Worm (Caenorhabditis elegans): ENCODE data around the gene T09D3.3.

T09D3.3 gene

DNA sequence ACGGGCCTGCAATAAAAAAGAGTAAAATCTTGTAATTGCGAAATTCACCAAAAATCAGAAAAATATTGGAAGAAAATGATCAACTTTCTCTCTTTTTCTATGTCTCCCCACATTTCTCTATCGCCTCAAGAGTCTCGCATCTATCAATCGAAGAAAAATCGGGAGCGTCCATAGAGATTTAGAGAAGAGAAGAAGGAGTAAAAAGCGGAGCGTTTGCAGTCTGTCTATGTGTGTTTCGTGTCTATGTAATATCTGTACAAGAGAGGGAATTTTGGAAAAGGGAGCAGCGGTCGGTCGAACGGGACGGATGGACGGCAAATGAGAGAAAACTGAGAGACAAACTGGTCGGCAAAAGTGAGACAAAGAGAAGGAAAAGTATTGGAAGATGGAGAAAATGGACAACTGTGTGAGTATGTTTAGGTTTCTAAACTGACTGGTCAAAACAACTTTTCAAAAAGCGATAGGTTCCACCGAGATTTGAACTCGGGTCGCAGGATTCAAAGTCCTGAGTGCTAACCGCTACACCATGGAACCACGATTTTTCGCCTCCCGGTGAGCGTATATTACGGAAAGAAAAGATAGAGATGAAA, 19.6 kb downstream of the T09D3.3 start (continued):
- TF ChIP-seq gei-8 (GFP tag; optimal IDR thresholded peaks at IDR 0.05): peak; percentile 28
- no peak for TF ChIP-seq F37D6.2 (tag; optimal IDR thresholded peaks at IDR 0.05)
- TF ChIP-seq tag-97 (GFP tag; IDR thresholded peaks at IDR 0.05): no peak
- TF ChIP-seq T20F7.1 (GFP tag; optimal IDR thresholded peaks at IDR 0.05): no peak
- TF ChIP-seq ceh-20 (GFP tag; IDR thresholded peaks at IDR 0.05): 0 out of 2 replicates have a peak, but pooled peaks have one; percentile 21
- TF ChIP-seq unc-62 (GFP tag; optimal IDR thresholded peaks at IDR 0.05 in 1 of 2): peak in 1 of 2 experiments; percentile 41
- TF ChIP-seq unc-62 (tag; optimal IDR thresholded peaks at IDR 0.05): no peak
- no peak for TF ChIP-seq zag-1 (tag; optimal IDR thresholded peaks at IDR 0.05)
- TF ChIP-seq duxl-1 (tag; optimal IDR thresholded peaks at IDR 0.05; ENCODE audit: poor library complexity): peak; percentile 29
- no peak for TF ChIP-seq F44E2.7 (GFP tag; IDR thresholded peaks at IDR 0.05)
- no peak for TF ChIP-seq lin-1 (GFP tag; IDR thresholded peaks at IDR 0.05)
- TF ChIP-seq ceh-82 (tag; optimal IDR thresholded peaks at IDR 0.05): no peak
- TF ChIP-seq Y75B8A.6 (GFP tag; IDR thresholded peaks at IDR 0.05): no peak
- no peak for TF ChIP-seq nhr-10 (tag; optimal IDR thresholded peaks at IDR 0.05)
- peak; percentile 17 for TF ChIP-seq pqm-1 (tag; optimal IDR thresholded peaks at IDR 0.05)
- TF ChIP-seq rbr-2 (tag; optimal IDR thresholded peaks at IDR 0.05): peak; percentile 29
- TF ChIP-seq egl-43 (GFP tag; IDR thresholded peaks at IDR 0.05): peak; percentile 58; the same call in 1 of the 2 replicates
- no peak for TF ChIP-seq daf-12 (tag; optimal IDR thresholded peaks at IDR 0.05)
- TF ChIP-seq lin-13 (GFP tag; optimal IDR thresholded peaks at IDR 0.05): peak; percentile 28
- TF ChIP-seq hmg-1.1 (GFP tag; IDR thresholded peaks at IDR 0.05): peak; percentile 44; the same call in 1 of the 2 replicates
- peak; percentile 35 for TF ChIP-seq mes-2 (tag; optimal IDR thresholded peaks at IDR 0.05; ENCODE audit: poor library complexity, severe bottlenecking)
- peak; percentile 83 for TF ChIP-seq nhr-28 (tag; optimal IDR thresholded peaks at IDR 0.05)
- TF ChIP-seq nhr-48 (tag; optimal IDR thresholded peaks at IDR 0.05): peak; percentile 72
- TF ChIP-seq cey-2 (tag; optimal IDR thresholded peaks at IDR 0.05; ENCODE audit: borderline replicate concordance, insufficient read depth): no peak
- 0 out of 2 replicates have a peak, but pooled peaks have one; percentile 25 for TF ChIP-seq tra-1 (GFP tag; IDR thresholded peaks at IDR 0.05)
- TF ChIP-seq attf-4 (tag; optimal IDR thresholded peaks at IDR 0.05): no peak
- TF ChIP-seq R02D3.7 (tag; optimal IDR thresholded peaks at IDR 0.05): no peak
- peak; percentile 69 for TF ChIP-seq spr-1 (tag; optimal IDR thresholded peaks at IDR 0.05)
- TF ChIP-seq dpl-1 (GFP tag; optimal IDR thresholded peaks at IDR 0.05): no peak
- TF ChIP-seq mxl-2 (GFP tag; conservative IDR thresholded peaks at IDR 0.05): no peak
- 0 out of 2 replicates have a peak, but pooled peaks have one; percentile 37 for TF ChIP-seq dmd-6 (GFP tag; IDR thresholded peaks at IDR 0.05)
- TF ChIP-seq nhr-6 (tag; optimal IDR thresholded peaks at IDR 0.05): no peak
- no peak for TF ChIP-seq lin-38 (GFP tag; IDR thresholded peaks at IDR 0.05)
- TF ChIP-seq dmd-8 (GFP tag; IDR thresholded peaks at IDR 0.05): peak; percentile 65; the same call in 1 of the 2 replicates
- TF ChIP-seq mxl-3 (GFP tag; optimal IDR thresholded peaks at IDR 0.05): peak; percentile 4
- peak; percentile 60 for TF ChIP-seq nhr-77 (tag; optimal IDR thresholded peaks at IDR 0.05)
- no peak for TF ChIP-seq jun-1 (tag; optimal IDR thresholded peaks at IDR 0.05)
- TF ChIP-seq ces-1 (GFP tag; optimal IDR thresholded peaks at IDR 0.05): no peak
- peak; percentile 55 for TF ChIP-seq dve-1 (tag; optimal IDR thresholded peaks at IDR 0.05; ENCODE audit: insufficient read depth)
- TF ChIP-seq dmd-9 (GFP tag; IDR thresholded peaks at IDR 0.05): 0 out of 2 replicates have a peak, but pooled peaks have one; percentile 29
- no peak for TF ChIP-seq daf-8 (GFP tag; IDR thresholded peaks at IDR 0.05)
- TF ChIP-seq ceh-32 (tag; optimal IDR thresholded peaks at IDR 0.05; ENCODE audit: poor library complexity): no peak
- no peak; the same call in 1 of the 2 replicates for TF ChIP-seq pha-4 (GFP tag; IDR thresholded peaks at IDR 0.05)
- peak; percentile 13 for TF ChIP-seq pha-4 (tag; optimal IDR thresholded peaks at IDR 0.05)
- no peak for TF ChIP-seq ceh-62 (tag; optimal IDR thresholded peaks at IDR 0.05)
- no peak for TF ChIP-seq zfp-2 (tag; optimal IDR thresholded peaks at IDR 0.05)
- no peak for TF ChIP-seq unc-39 (tag; optimal IDR thresholded peaks at IDR 0.05)
- 0 out of 2 replicates have a peak, but pooled peaks have one; percentile 37 for TF ChIP-seq vab-7 (GFP tag; IDR thresholded peaks at IDR 0.05)
- peak; percentile 54 for TF ChIP-seq mep-1 (tag; optimal IDR thresholded peaks at IDR 0.05)
- no peak for TF ChIP-seq mdt-29 (GFP tag; IDR thresholded peaks at IDR 0.05)
- TF ChIP-seq fos-1 (tag; optimal IDR thresholded peaks at IDR 0.05): no peak
